Fruit fly (Drosophila melanogaster) whole organism, wandering third instar larva: ENCODE measurements around the gene CG3437.

Experiments
- Abd-B ChIP-seq: fragments of >200 bp; optimal IDR thresholded peaks from 2 replicates; lab custom pipeline; 2017; ENCODE audit warnings: missing biosample characterization, missing genetic modification characterization
- CG32264 ChIP-seq: fragments of 200-800 bp; sonication (Bioruptor generic); optimal IDR thresholded peaks from 2 replicates; lab custom pipeline; 2016; ENCODE audit warnings: missing biosample characterization, missing genetic modification characterization
- CG9705 ChIP-seq: fragments of 200-800 bp; sonication (Bioruptor generic); optimal IDR thresholded peaks from 2 replicates; lab custom pipeline; 2018; ENCODE audit warnings: missing biosample characterization, mild to moderate bottlenecking, missing genetic modification characterization
- CrebA ChIP-seq: fragments of 200-800 bp; sonication (Bioruptor generic); optimal IDR thresholded peaks from 2 replicates; lab custom pipeline; 2016; ENCODE audit warnings: missing biosample characterization, mild to moderate bottlenecking, missing genetic modification characterization, borderline replicate concordance
- Dfd ChIP-seq: fragments of >200 bp; optimal IDR thresholded peaks from 2 replicates; lab custom pipeline; 2017; ENCODE audit warnings: missing biosample characterization, missing genetic modification characterization
- Dif ChIP-seq: fragments of 200-275, 200-300 bp; sonication (Bioruptor generic); optimal IDR thresholded peaks from 2 replicates; lab custom pipeline; 2018; ENCODE audit warnings: missing biosample characterization, missing genetic modification characterization; ENCODE audit not compliant: partially characterized antibody
- GATAd ChIP-seq: sonication (Bioruptor generic); optimal IDR thresholded peaks from 2 replicates; lab custom pipeline; 2016; ENCODE audit warnings: missing biosample characterization, missing genetic modification characterization
- HLH106 ChIP-seq: fragments of 200-800 bp; optimal IDR thresholded peaks from 3 replicates; lab custom pipeline; 2019; ENCODE audit warnings: missing biosample characterization, mild to moderate bottlenecking, missing genetic modification characterization, moderate library complexity
- Hr78 ChIP-seq: fragments of >200 bp; optimal IDR thresholded peaks from 2 replicates; lab custom pipeline; 2017; ENCODE audit warnings: missing biosample characterization, missing genetic modification characterization
- Hr83 ChIP-seq: fragments of 200-300 bp; sonication (Bioruptor generic); optimal IDR thresholded peaks from 2 replicates; lab custom pipeline; 2016; ENCODE audit warnings: missing biosample characterization, mild to moderate bottlenecking, missing genetic modification characterization, moderate library complexity; ENCODE audit not compliant: poor library complexity, severe bottlenecking
- Jra ChIP-seq: sonication (Bioruptor generic); optimal IDR thresholded peaks from 2 replicates; lab custom pipeline; 2016; ENCODE audit warnings: missing biosample characterization, missing genetic modification characterization
- Mio ChIP-seq: sonication (Bioruptor generic); optimal IDR thresholded peaks from 2 replicates; lab custom pipeline; 2016; ENCODE audit warnings: missing biosample characterization, missing genetic modification characterization
- Myc ChIP-seq: fragments of >200 bp; optimal IDR thresholded peaks from 2 replicates; lab custom pipeline; 2017
- N ChIP-seq: fragments of >200 bp; optimal IDR thresholded peaks from 2 replicates; lab custom pipeline; 2018; ENCODE audit warnings: missing biosample characterization, missing external identifiers, missing genetic modification characterization
- OdsH ChIP-seq: fragments of 200-800 bp; sonication (Bioruptor generic); optimal IDR thresholded peaks from 2 replicates; lab custom pipeline; 2016; ENCODE audit warnings: missing biosample characterization, mild to moderate bottlenecking, missing genetic modification characterization
- Rel ChIP-seq, 2 experiments: fragments of 200-800 bp; sonication (Bioruptor generic) in 1 of 2; optimal IDR thresholded peaks; 2 replicates in 1 of 2; 3 replicates in 1 of 2; lab custom pipeline; 2016 to 2019; ENCODE audit warnings: mild to moderate bottlenecking in 2 of 2, missing biosample characterization in 2 of 2, missing genetic modification characterization in 2 of 2, moderate library complexity in 1 of 2
- Sp1 ChIP-seq: fragments of 200-800 bp; sonication (Bioruptor generic); optimal IDR thresholded peaks from 3 replicates; lab custom pipeline; 2019; ENCODE audit warnings: missing biosample characterization, mild to moderate bottlenecking, missing genetic modification characterization, moderate library complexity
- Vsx2 ChIP-seq: fragments of 200-300, 225-300 bp; sonication (Bioruptor generic); optimal IDR thresholded peaks from 2 replicates; lab custom pipeline; 2018; ENCODE audit warnings: missing biosample characterization, missing genetic modification characterization; ENCODE audit not compliant: partially characterized antibody
- br ChIP-seq: fragments of 200-800 bp; sonication (Bioruptor generic); optimal IDR thresholded peaks from 2 replicates; lab custom pipeline; 2016; ENCODE audit warnings: missing biosample characterization, missing genetic modification characterization
- dl ChIP-seq, 2 experiments: fragments of 175-275, 200-275 bp in 1 of 2; fragments of 200-275 bp in 1 of 2; sonication (Bioruptor generic); optimal IDR thresholded peaks; lab custom pipeline; 2018; ENCODE audit warnings: mild to moderate bottlenecking in 2 of 2, missing biosample characterization in 2 of 2, missing genetic modification characterization in 2 of 2, moderate library complexity in 2 of 2; ENCODE audit not compliant: partially characterized antibody in 2 of 2, insufficient read depth in 1 of 2
- dmrt93B ChIP-seq: fragments of 200-800 bp; sonication (Bioruptor generic); optimal IDR thresholded peaks from 2 replicates; lab custom pipeline; 2018; ENCODE audit warnings: missing biosample characterization, mild to moderate bottlenecking, missing genetic modification characterization
- dsf ChIP-seq: sonication (Bioruptor generic); optimal IDR thresholded peaks from 2 replicates; lab custom pipeline; 2016; ENCODE audit warnings: missing biosample characterization, missing genetic modification characterization, borderline replicate concordance
- foxo ChIP-seq, 2 experiments: fragments of 200-800 bp; sonication (Bioruptor generic); optimal IDR thresholded peaks; 2 replicates in 1 of 2; 3 replicates in 1 of 2; lab custom pipeline; 2016 to 2017; ENCODE audit warnings: missing biosample characterization in 2 of 2, missing genetic modification characterization in 2 of 2
- fru ChIP-seq: fragments of 200-800 bp; sonication (Bioruptor generic); optimal IDR thresholded peaks from 3 replicates; lab custom pipeline; 2016; ENCODE audit warnings: missing biosample characterization, mild to moderate bottlenecking, missing genetic modification characterization
- h ChIP-seq: fragments of 200-800 bp; sonication (Bioruptor generic); optimal IDR thresholded peaks from 3 replicates; lab custom pipeline; 2016; ENCODE audit warnings: missing biosample characterization, mild to moderate bottlenecking, missing genetic modification characterization
- jim ChIP-seq: fragments of 175-275, 200-325 bp; sonication (Bioruptor generic); optimal IDR thresholded peaks from 2 replicates; lab custom pipeline; 2016; ENCODE audit warnings: missing biosample characterization, mild to moderate bottlenecking, missing genetic modification characterization
- lola ChIP-seq: fragments of >200 bp; optimal IDR thresholded peaks from 2 replicates; lab custom pipeline; 2017; ENCODE audit warnings: missing biosample characterization, missing genetic modification characterization
- pan ChIP-seq: fragments of >200 bp; optimal IDR thresholded peaks from 2 replicates; lab custom pipeline; 2017
- psq ChIP-seq: fragments of 200-800 bp; sonication (Bioruptor generic); optimal IDR thresholded peaks from 3 replicates; lab custom pipeline; 2017; ENCODE audit warnings: missing biosample characterization, mild to moderate bottlenecking, missing genetic modification characterization, moderate library complexity
- rgr ChIP-seq: fragments of 200-800 bp; sonication (Bioruptor generic); optimal IDR thresholded peaks from 3 replicates; lab custom pipeline; 2016; ENCODE audit warnings: missing biosample characterization, mild to moderate bottlenecking, missing genetic modification characterization
- sv ChIP-seq: fragments of 200-800 bp; sonication (Bioruptor generic); optimal IDR thresholded peaks from 3 replicates; lab custom pipeline; 2016; ENCODE audit warnings: missing biosample characterization, missing genetic modification characterization
- tai ChIP-seq: sonication (Bioruptor generic); optimal IDR thresholded peaks from 2 replicates; lab custom pipeline; 2016; ENCODE audit warnings: missing biosample characterization, missing genetic modification characterization
- usp ChIP-seq: fragments of >200 bp; optimal IDR thresholded peaks from 2 replicates; lab custom pipeline; 2017; ENCODE audit warnings: missing biosample characterization, missing genetic modification characterization
- woc ChIP-seq: sonication (Bioruptor generic); optimal IDR thresholded peaks from 2 replicates; lab custom pipeline; 2016; ENCODE audit warnings: missing biosample characterization, mild to moderate bottlenecking, missing genetic modification characterization

The CG3437 gene

dm6 chr3L:9422636-9423419, 34.6 kb downstream of the CG3437 start, which contains the start of gene aay (continued):
- TF ChIP-seq Rel (GFP tag; optimal IDR thresholded peaks at IDR 0.05; lab: Kevin White, UChicago) (peak; percentile 96), Rel (tag; optimal IDR thresholded peaks at IDR 0.05; lab: Kevin White, UChicago) (peak; percentile 82), rgr (GFP tag; lab: Kevin White, UChicago) (peak; percentile 99), dmrt93B (GFP tag; lab: Kevin White, UChicago) (peak; percentile 95), usp (GFP tag; lab: Kevin White, UChicago) (no peak), Dfd (GFP tag; lab: Kevin White, UChicago) (peak; percentile 94), fru (GFP tag; lab: Kevin White, UChicago) (peak; percentile 99), N (GFP tag; lab: Kevin White, UChicago) (no peak), GATAd (peak; percentile 90), Myc (lab: Kevin White, UChicago) (no peak), h (peak; percentile 99)

- TF ChIP-seq foxo (GFP tag; optimal IDR thresholded peaks at IDR 0.05; lab: Kevin White, UChicago) (no peak), Rel (GFP tag; optimal IDR thresholded peaks at IDR 0.05; lab: Kevin White, UChicago) (no peak), Rel (tag; optimal IDR thresholded peaks at IDR 0.05; lab: Kevin White, UChicago) (peak; percentile 90)
- TF ChIP-seq, all 38 proteins: peak for 1
These were observed 35.3 kb downstream of the CG3437 start for dm6 chr3L:9422135-9422534.

- TF ChIP-seq jim (no peak), h (no peak), Sp1 (GFP tag; lab: Kevin White, UChicago) (no peak), dmrt93B (GFP tag; lab: Kevin White, UChicago) (no peak), tai (GFP tag; lab: Kevin White, UChicago) (no peak), Rel (GFP tag; optimal IDR thresholded peaks at IDR 0.05; lab: Kevin White, UChicago) (no peak), Rel (tag; optimal IDR thresholded peaks at IDR 0.05; lab: Kevin White, UChicago) (no peak), Mio (GFP tag; lab: Kevin White, UChicago) (no peak), dl (GFP tag; optimal IDR thresholded peaks at IDR 0.05; lab: Kevin White, UChicago; ENCODE audit: insufficient read depth in 1 of 2, partially characterized antibody in 2 of 2) (no peak), OdsH (GFP tag; lab: Kevin White, UChicago) (no peak), sv (no peak), HLH106 (tag; lab: Kevin White, UChicago) (no peak), foxo (GFP tag; optimal IDR thresholded peaks at IDR 0.05; lab: Kevin White, UChicago) (no peak), CG32264 (GFP tag; lab: Kevin White, UChicago) (no peak), Abd-B (GFP tag; lab: Kevin White, UChicago) (no peak), Hr78 (GFP tag; lab: Kevin White, UChicago) (no peak)
These were observed 35.8 kb downstream of the CG3437 start for dm6 chr3L:9421621-9422020.

dm6 chr3L:9420819-9421130, 36.7 kb downstream of the CG3437 start:
- TF ChIP-seq foxo (GFP tag; optimal IDR thresholded peaks at IDR 0.05; lab: Kevin White, UChicago), result no peak
- TF ChIP-seq usp (GFP tag; lab: Kevin White, UChicago), result no peak

dm6 chr3L:9420054-9420818, 37.2 kb downstream of the CG3437 start:
- TF ChIP-seq Jra, result peak; percentile 88
- no peak for TF ChIP-seq usp (GFP tag; lab: Kevin White, UChicago)
- TF ChIP-seq Abd-B (GFP tag; lab: Kevin White, UChicago), result no peak
- peak; percentile 90 for TF ChIP-seq OdsH (GFP tag; lab: Kevin White, UChicago)
- TF ChIP-seq foxo (GFP tag; optimal IDR thresholded peaks at IDR 0.05; lab: Kevin White, UChicago), result peak; percentile 60 to 92
- TF ChIP-seq GATAd, result peak; percentile 12
- TF ChIP-seq pan (lab: Kevin White, UChicago), result no peak
- TF ChIP-seq br (GFP tag; lab: Kevin White, UChicago), result peak; percentile 95
- no peak for TF ChIP-seq Vsx2 (GFP tag; lab: Kevin White, UChicago)
- TF ChIP-seq Sp1 (GFP tag; lab: Kevin White, UChicago), result peak; percentile 90
- peak; percentile 90 for TF ChIP-seq h
- peak; percentile 86 for TF ChIP-seq psq (GFP tag; lab: Kevin White, UChicago)
- TF ChIP-seq CrebA, result no peak
- no peak for TF ChIP-seq Myc (lab: Kevin White, UChicago)
- no peak for TF ChIP-seq Hr83 (GFP tag; lab: Kevin White, UChicago)
- TF ChIP-seq Mio (GFP tag; lab: Kevin White, UChicago), result peak; percentile 27
- TF ChIP-seq dl (GFP tag; optimal IDR thresholded peaks at IDR 0.05; lab: Kevin White, UChicago; ENCODE audit: insufficient read depth in 1 of 2, partially characterized antibody in 2 of 2), result no peak
- peak; percentile 77 for TF ChIP-seq woc (GFP tag; lab: Kevin White, UChicago)
- peak; percentile 80 for TF ChIP-seq dmrt93B (GFP tag; lab: Kevin White, UChicago)
- no peak for TF ChIP-seq Hr78 (GFP tag; lab: Kevin White, UChicago)
- TF ChIP-seq dsf (GFP tag; lab: Kevin White, UChicago), result peak; percentile 27
- peak; percentile 62 for TF ChIP-seq CG9705 (GFP tag; lab: Kevin White, UChicago)
- TF ChIP-seq Rel (GFP tag; optimal IDR thresholded peaks at IDR 0.05; lab: Kevin White, UChicago), result peak; percentile 46
- TF ChIP-seq Rel (tag; optimal IDR thresholded peaks at IDR 0.05; lab: Kevin White, UChicago), result peak; percentile 66
- TF ChIP-seq CG32264 (GFP tag; lab: Kevin White, UChicago), result peak; percentile 86
- peak; percentile 88 for TF ChIP-seq rgr (GFP tag; lab: Kevin White, UChicago)
- no peak for TF ChIP-seq Dfd (GFP tag; lab: Kevin White, UChicago)
- no peak for TF ChIP-seq Dif
- no peak for TF ChIP-seq jim
- TF ChIP-seq lola, result no peak
